Worm (Caenorhabditis elegans) whole organism, young adult: ENCODE data around the gene F25G6.8.

Source experiments
- B0336.3 ChIP-seq: fragments of 200-800 bp; sonication (Bioruptor generic); IDR thresholded peaks from 2 replicates; pipeline ENCODE4 v1.3.6; 2022; ENCODE audit warnings: missing genetic modification characterization, missing compliant biosample characterization
- F33H1.4 ChIP-seq: fragments of 200-800 bp; sonication (Bioruptor generic); IDR thresholded peaks from 2 replicates; pipeline ENCODE4 v1.3.6; 2022; ENCODE audit warnings: missing genetic modification reagents, missing genetic modification characterization, missing compliant biosample characterization
- F57A8.1 ChIP-seq: fragments of 200-800 bp; sonication (Bioruptor generic); optimal IDR thresholded peaks from 2 replicates; lab custom pipeline; 2018; ENCODE audit warnings: mild to moderate bottlenecking, missing genetic modification characterization, moderate library complexity, missing compliant biosample characterization
- K11D2.4 ChIP-seq: fragments of 200-800 bp; sonication (Bioruptor generic); IDR thresholded peaks from 2 replicates; pipeline ENCODE4 v1.3.6; 2022; ENCODE audit warnings: missing genetic modification reagents, missing genetic modification characterization, missing compliant biosample characterization
- Y56A3A.18 ChIP-seq: fragments of 200-800 bp; sonication (Bioruptor generic); IDR thresholded peaks from 2 replicates; pipeline ENCODE4 v1.3.6; 2022; ENCODE audit warnings: missing genetic modification reagents, missing genetic modification characterization, missing compliant biosample characterization
- cebp-1 ChIP-seq, 2 experiments: fragments of 200-800 bp in 1 of 2; sonication (Bioruptor generic) in 1 of 2; sonication (generic microtip) in 1 of 2; IDR thresholded peaks in 1 of 2; optimal IDR thresholded peaks in 1 of 2; 2 replicates each; pipeline versions ENCODE4 v1.3.6 to Lab custom; 2017 to 2022; ENCODE audit warnings: missing compliant biosample characterization in 2 of 2, missing genetic modification characterization in 2 of 2, mild to moderate bottlenecking in 1 of 2, missing genetic modification reagents in 1 of 2, moderate library complexity in 1 of 2
- dpl-1 ChIP-seq: fragments of 150-350 bp; optimal IDR thresholded peaks from 2 replicates; lab custom pipeline; 2014; ENCODE audit warnings: missing biosample characterization, missing genetic modification reagents, missing genetic modification characterization
- efl-1 ChIP-seq: fragments of 150-350 bp; optimal IDR thresholded peaks from 2 replicates; lab custom pipeline; 2014; ENCODE audit warnings: missing biosample characterization, missing genetic modification reagents, missing genetic modification characterization
- lsl-1 ChIP-seq: fragments of 200-800 bp; sonication (Bioruptor generic); optimal IDR thresholded peaks from 2 replicates; lab custom pipeline; 2018; ENCODE audit warnings: mild to moderate bottlenecking, missing genetic modification characterization, moderate library complexity, missing compliant biosample characterization
- madf-10 ChIP-seq: sonication (generic microtip); optimal IDR thresholded peaks from 2 replicates; lab custom pipeline; 2016; ENCODE audit warnings: mild to moderate bottlenecking, missing genetic modification characterization, missing compliant biosample characterization
- madf-3 ChIP-seq: fragments of 200-800 bp; sonication (Bioruptor generic); IDR thresholded peaks from 2 replicates; pipeline ENCODE4 v1.3.6; 2022; ENCODE audit warnings: missing genetic modification reagents, missing genetic modification characterization, missing compliant biosample characterization
- madf-6 ChIP-seq: fragments of 200-800 bp; sonication (Bioruptor generic); IDR thresholded peaks from 2 replicates; pipeline ENCODE4 v1.3.6; 2022; ENCODE audit warnings: missing genetic modification reagents, missing genetic modification characterization, missing compliant biosample characterization
- madf-8 ChIP-seq: fragments of 200-800 bp; sonication (Bioruptor generic); conservative IDR thresholded peaks from 2 replicates; pipeline ENCODE4 v1.3.6; 2022; ENCODE audit warnings: missing genetic modification reagents, missing genetic modification characterization, missing compliant biosample characterization
- mxl-1 ChIP-seq: sonication (generic microtip); optimal IDR thresholded peaks from 2 replicates; lab custom pipeline; 2016; ENCODE audit warnings: missing genetic modification characterization, missing compliant biosample characterization
- nfya-2 ChIP-seq: fragments of 200-800 bp; sonication (Bioruptor generic); IDR thresholded peaks from 2 replicates; pipeline ENCODE4 v1.3.6; 2022; ENCODE audit warnings: missing genetic modification reagents, missing genetic modification characterization, missing compliant biosample characterization
- nhr-80 ChIP-seq: sonication (generic microtip); optimal IDR thresholded peaks from 2 replicates; lab custom pipeline; 2016; ENCODE audit warnings: missing genetic modification characterization, missing compliant biosample characterization
- repo-1 ChIP-seq: sonication (generic microtip); optimal IDR thresholded peaks from 2 replicates; lab custom pipeline; 2017; ENCODE audit warnings: mild to moderate bottlenecking, missing genetic modification characterization, missing compliant biosample characterization
- sptf-2 ChIP-seq: fragments of 200-800 bp; sonication (Bioruptor generic); optimal IDR thresholded peaks from 2 replicates; lab custom pipeline; 2018; ENCODE audit warnings: mild to moderate bottlenecking, missing genetic modification characterization, missing compliant biosample characterization
- ztf-25 ChIP-seq: fragments of 200-800 bp; sonication (Bioruptor generic); IDR thresholded peaks from 2 replicates; pipeline ENCODE4 v1.3.6; 2022; ENCODE audit warnings: missing genetic modification reagents, missing genetic modification characterization, missing compliant biosample characterization
- ztf-26 ChIP-seq: sonication (generic microtip); optimal IDR thresholded peaks from 2 replicates; lab custom pipeline; 2017; ENCODE audit warnings: missing genetic modification characterization, missing compliant biosample characterization
- ztf-28 ChIP-seq: fragments of 200-800 bp; sonication (Bioruptor generic); IDR thresholded peaks from 2 replicates; pipeline ENCODE4 v1.3.6; 2022; ENCODE audit warnings: missing genetic modification reagents, missing genetic modification characterization, missing compliant biosample characterization

The F25G6.8 gene

DNA sequence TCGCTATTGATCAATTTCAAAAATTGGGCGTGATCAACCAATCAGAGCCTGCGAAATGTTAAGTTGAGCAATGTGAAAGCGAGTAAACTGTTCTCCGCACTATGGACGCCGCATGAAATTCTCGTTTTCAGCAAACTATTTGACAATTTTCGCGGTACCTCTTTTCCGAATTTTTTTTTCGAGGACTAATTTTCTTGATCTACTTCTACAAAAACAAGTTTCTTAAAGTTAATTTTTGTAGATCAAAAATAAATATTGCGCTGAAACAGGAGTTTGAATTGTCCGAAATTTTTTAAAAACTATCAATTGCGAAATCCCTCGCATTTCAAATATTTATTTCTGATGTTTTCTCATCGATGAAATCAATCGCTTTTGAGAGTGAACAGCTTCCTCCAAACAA, 47.3 kb downstream of the F25G6.8 start:
- peak; percentile 49 for TF ChIP-seq efl-1 (GFP tag; lab: Kevin White, UChicago)
- TF ChIP-seq Y56A3A.18 (GFP tag; lab: Robert Waterston, UW): no peak
- 0 out of 2 replicates have a peak, but pooled peaks have one; percentile 15 for TF ChIP-seq madf-8 (GFP tag; lab: Robert Waterston, UW)
- no peak for TF ChIP-seq madf-3 (GFP tag; lab: Robert Waterston, UW)
- TF ChIP-seq K11D2.4: no peak
- TF ChIP-seq madf-6: peak; percentile 65
- TF ChIP-seq lsl-1 (GFP tag; lab: Kevin White, UChicago): peak; percentile 5

DNA sequence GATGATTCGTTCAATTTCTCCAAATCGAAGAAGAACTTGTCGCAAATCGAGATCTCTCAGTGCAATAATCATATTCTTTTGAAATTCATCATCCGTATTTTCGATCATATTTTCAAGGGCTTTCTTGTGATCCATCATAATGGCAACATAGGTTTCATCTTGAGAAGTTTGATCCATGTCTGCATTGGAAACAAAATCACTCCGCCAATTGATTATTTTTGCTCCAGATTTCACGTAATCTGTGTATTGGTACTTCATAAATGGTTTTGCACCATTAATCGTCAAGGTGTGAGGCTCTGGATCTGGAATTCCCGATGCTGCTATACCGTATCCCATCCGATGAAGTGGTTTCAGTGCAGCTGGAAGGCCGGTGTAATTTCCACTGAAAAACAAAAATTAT, 48.5 kb downstream of the F25G6.8 start:
- no peak for TF ChIP-seq madf-6
- TF ChIP-seq ztf-26 (tag; lab: Kevin White, UChicago): no peak
- TF ChIP-seq ztf-25 (GFP tag; lab: Robert Waterston, UW): no peak
- no peak for TF ChIP-seq repo-1 (tag; lab: Kevin White, UChicago)
- no peak for TF ChIP-seq cebp-1 (GFP tag; IDR thresholded peaks at IDR 0.05; lab: Robert Waterston, UW)
- no peak for TF ChIP-seq cebp-1 (tag; optimal IDR thresholded peaks at IDR 0.05; lab: Kevin White, UChicago)
- no peak for TF ChIP-seq B0336.3 (GFP tag; lab: Robert Waterston, UW)
- TF ChIP-seq dpl-1 (GFP tag; lab: Kevin White, UChicago): no peak
- TF ChIP-seq ztf-28 (GFP tag; lab: Robert Waterston, UW): no peak
- TF ChIP-seq nhr-80 (tag; lab: Kevin White, UChicago): no peak
- no peak for TF ChIP-seq F33H1.4 (GFP tag; lab: Robert Waterston, UW)
- no peak for TF ChIP-seq nfya-2 (GFP tag; lab: Robert Waterston, UW)
- no peak for TF ChIP-seq F57A8.1 (GFP tag; lab: Kevin White, UChicago)
- no peak for TF ChIP-seq madf-10 (tag; lab: Kevin White, UChicago)
- no peak for TF ChIP-seq sptf-2 (GFP tag; lab: Kevin White, UChicago)
- no peak for TF ChIP-seq mxl-1 (tag; lab: Kevin White, UChicago)
